Worm (Caenorhabditis elegans) whole organism, mixed stage, embryonic: ENCODE results near the gene snr-5.

Experiments used
- ces-1 ChIP-seq: fragments of 150-350 bp; optimal IDR thresholded peaks from 2 replicates; lab custom pipeline; 2014; ENCODE audit warnings: missing biosample characterization, missing genetic modification reagents, missing genetic modification characterization
- elt-1 ChIP-seq: sonication (generic microtip); optimal IDR thresholded peaks from 2 replicates; lab custom pipeline; 2017; ENCODE audit warnings: missing genetic modification characterization, mild to moderate bottlenecking, missing compliant biosample characterization, antibody characterized with exemption, moderate library complexity, borderline replicate concordance; ENCODE audit not compliant: insufficient read depth
- elt-3 ChIP-seq: fragments of 150-350 bp; optimal IDR thresholded peaks from 2 replicates; lab custom pipeline; 2014; ENCODE audit warnings: missing biosample characterization, missing genetic modification characterization
- hlh-1 ChIP-seq: fragments of 150-350 bp; optimal IDR thresholded peaks from 2 replicates; lab custom pipeline; 2014; ENCODE audit warnings: missing biosample characterization, missing genetic modification reagents, missing genetic modification characterization
- lin-13 ChIP-seq: fragments of 150-350 bp; optimal IDR thresholded peaks from 2 replicates; lab custom pipeline; 2014; ENCODE audit warnings: missing biosample characterization, missing genetic modification characterization
- lsy-2 ChIP-seq: fragments of 150-350 bp; optimal IDR thresholded peaks from 2 replicates; lab custom pipeline; 2014; ENCODE audit warnings: missing biosample characterization, missing genetic modification characterization
- mep-1 ChIP-seq: fragments of 150-350 bp; optimal IDR thresholded peaks from 2 replicates; lab custom pipeline; 2017; ENCODE audit warnings: missing biosample characterization, missing genetic modification reagents, missing genetic modification characterization, inconsistent platforms
- nhr-2 ChIP-seq: fragments of 150-350 bp; optimal IDR thresholded peaks from 2 replicates; lab custom pipeline; 2014; ENCODE audit warnings: missing biosample characterization, missing genetic modification characterization
- nhr-237 ChIP-seq: fragments of 150-350 bp; optimal IDR thresholded peaks from 2 replicates; lab custom pipeline; 2014; ENCODE audit warnings: missing biosample characterization, missing genetic modification characterization
- nhr-76 ChIP-seq: sonication (generic microtip); optimal IDR thresholded peaks from 2 replicates; lab custom pipeline; 2017; ENCODE audit warnings: missing biosample characterization, missing genetic modification characterization
- snpc-4 ChIP-seq: fragments of 150-350 bp; optimal IDR thresholded peaks from 2 replicates; lab custom pipeline; 2014; ENCODE audit warnings: missing biosample characterization, missing genetic modification characterization
- sptf-1 ChIP-seq: sonication (generic microtip); optimal IDR thresholded peaks from 2 replicates; lab custom pipeline; 2017; ENCODE audit warnings: mild to moderate bottlenecking, missing genetic modification characterization, moderate library complexity, missing compliant biosample characterization
- unc-120 ChIP-seq: sonication (generic microtip); optimal IDR thresholded peaks from 2 replicates; lab custom pipeline; 2017; ENCODE audit warnings: missing genetic modification characterization, missing compliant biosample characterization; ENCODE audit not compliant: poor library complexity, severe bottlenecking
- ztf-11 ChIP-seq: fragments of 150-350 bp; optimal IDR thresholded peaks from 2 replicates; lab custom pipeline; 2014; ENCODE audit warnings: missing biosample characterization, missing genetic modification characterization

- TF ChIP-seq ztf-11 (tag; lab: Kevin White, UChicago) (no peak), elt-3 (no peak), nhr-76 (tag; lab: Kevin White, UChicago) (no peak), sptf-1 (tag; lab: Kevin White, UChicago) (no peak), elt-1 (tag; lab: Kevin White, UChicago) (no peak), nhr-237 (no peak), nhr-2 (tag; lab: Kevin White, UChicago) (no peak), ces-1 (GFP tag; lab: Kevin White, UChicago) (no peak), hlh-1 (no peak), snpc-4 (tag; lab: Kevin White, UChicago) (no peak), unc-120 (tag; lab: Kevin White, UChicago) (no peak), lin-13 (tag; lab: Kevin White, UChicago) (no peak), mep-1 (no peak), lsy-2 (no peak)
Measured at ce11 chrIII:7865238-7865761, 3.4 kb downstream of the snr-5 start, which contains the start of gene slc-17.3.
